Worm (Caenorhabditis elegans) whole organism, L2 larva: ENCODE measurements around the gene srx-5.

ENCODE experiments used
- C34F6.9 ChIP-seq: fragments of 150-350 bp; optimal IDR thresholded peaks from 2 replicates; lab custom pipeline; 2014; ENCODE audit warnings: missing biosample characterization, missing genetic modification characterization
- R02D3.7 ChIP-seq: fragments of 150-350 bp; optimal IDR thresholded peaks from 2 replicates; lab custom pipeline; 2014; ENCODE audit warnings: missing biosample characterization, missing genetic modification characterization
- alr-1 ChIP-seq: fragments of 150-350 bp; optimal IDR thresholded peaks from 2 replicates; lab custom pipeline; 2014; ENCODE audit warnings: missing biosample characterization, missing genetic modification characterization
- aly-2 ChIP-seq: fragments of 150-350 bp; optimal IDR thresholded peaks from 2 replicates; lab custom pipeline; 2014; ENCODE audit warnings: missing biosample characterization, missing genetic modification characterization
- blmp-1 ChIP-seq: sonication (generic microtip); optimal IDR thresholded peaks from 2 replicates; lab custom pipeline; 2017; ENCODE audit warnings: missing genetic modification characterization, mild to moderate bottlenecking, missing compliant biosample characterization, antibody characterized with exemption, moderate library complexity; ENCODE audit not compliant: insufficient read depth
- ceh-16 ChIP-seq: fragments of 150-350 bp; optimal IDR thresholded peaks from 2 replicates; lab custom pipeline; 2014; ENCODE audit warnings: missing biosample characterization, missing genetic modification characterization
- dmd-4 ChIP-seq: sonication (generic microtip); optimal IDR thresholded peaks from 2 replicates; lab custom pipeline; 2017; ENCODE audit warnings: missing biosample characterization, missing genetic modification characterization
- elt-1 ChIP-seq: fragments of 150-350 bp; optimal IDR thresholded peaks from 2 replicates; lab custom pipeline; 2014; ENCODE audit warnings: missing biosample characterization, missing genetic modification characterization
- elt-3 ChIP-seq: sonication (generic microtip); optimal IDR thresholded peaks from 2 replicates; lab custom pipeline; 2017; ENCODE audit warnings: missing biosample characterization, missing genetic modification characterization
- gmeb-1 ChIP-seq: fragments of 150-350 bp; optimal IDR thresholded peaks from 2 replicates; lab custom pipeline; 2014; ENCODE audit warnings: missing biosample characterization, missing genetic modification characterization
- lsy-2 ChIP-seq, 2 experiments: fragments of 150-350 bp in 1 of 2; sonication (generic microtip) in 1 of 2; optimal IDR thresholded peaks; 2 replicates each; lab custom pipeline; 2014 to 2017; ENCODE audit warnings: missing biosample characterization in 2 of 2, missing genetic modification characterization in 2 of 2
- mab-5 ChIP-seq: fragments of 150-350 bp; optimal IDR thresholded peaks from 2 replicates; lab custom pipeline; 2014; ENCODE audit warnings: missing biosample characterization, missing genetic modification characterization
- mbf-1 ChIP-seq: sonication (generic microtip); optimal IDR thresholded peaks from 2 replicates; lab custom pipeline; 2017; ENCODE audit warnings: missing biosample characterization, missing genetic modification characterization
- mdl-1 ChIP-seq, 2 experiments: fragments of 150-350 bp in 1 of 2; sonication (generic microtip) in 1 of 2; optimal IDR thresholded peaks; 2 replicates each; lab custom pipeline; 2017; ENCODE audit warnings: missing biosample characterization in 2 of 2, missing genetic modification characterization in 2 of 2
- nhr-12 ChIP-seq: fragments of 150-350 bp; optimal IDR thresholded peaks from 2 replicates; lab custom pipeline; 2014; ENCODE audit warnings: missing biosample characterization, missing genetic modification characterization
- nhr-129 ChIP-seq: fragments of 150-350 bp; optimal IDR thresholded peaks from 2 replicates; lab custom pipeline; 2014; ENCODE audit warnings: missing biosample characterization, missing genetic modification characterization
- nhr-237 ChIP-seq: fragments of 150-350 bp; optimal IDR thresholded peaks from 2 replicates; lab custom pipeline; 2014; ENCODE audit warnings: missing biosample characterization, missing genetic modification characterization
- nhr-25 ChIP-seq: fragments of 150-350 bp; sonication (generic microtip); optimal IDR thresholded peaks from 3 replicates; lab custom pipeline; 2014; ENCODE audit warnings: missing biosample characterization, missing genetic modification characterization
- snpc-4 ChIP-seq: fragments of 150-350 bp; optimal IDR thresholded peaks from 2 replicates; lab custom pipeline; 2014; ENCODE audit warnings: missing biosample characterization, missing genetic modification characterization
- unc-39 ChIP-seq: fragments of 150-350 bp; optimal IDR thresholded peaks from 2 replicates; lab custom pipeline; 2014; ENCODE audit warnings: missing biosample characterization, missing genetic modification characterization
- zag-1 ChIP-seq: fragments of 150-350 bp; optimal IDR thresholded peaks from 2 replicates; lab custom pipeline; 2014; ENCODE audit warnings: missing biosample characterization, missing genetic modification characterization
- ztf-11 ChIP-seq: sonication (generic microtip); optimal IDR thresholded peaks from 2 replicates; lab custom pipeline; 2017; ENCODE audit warnings: missing biosample characterization, missing genetic modification characterization

Gene srx-5

DNA sequence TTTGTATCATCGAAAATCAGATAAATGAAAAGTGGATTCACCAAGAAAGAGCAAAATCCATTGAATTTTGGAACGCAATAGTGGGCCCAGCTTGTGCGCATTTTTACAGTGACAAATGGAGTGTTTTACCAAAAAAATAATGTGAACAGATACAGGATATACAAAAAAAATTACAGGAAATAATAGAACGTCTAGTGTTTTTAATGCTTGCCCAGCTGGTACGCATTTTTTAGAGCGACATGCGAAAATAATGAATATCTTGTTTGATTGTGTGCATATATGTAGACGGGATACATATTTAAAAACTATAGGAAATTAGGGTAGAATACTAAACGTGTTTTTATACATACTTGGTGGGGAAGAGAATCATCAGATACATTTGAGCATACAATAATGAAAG, 36.3 kb downstream of the srx-5 start, which contains the start of gene srj-25:
Gene srj-25, minus strand, starts transcription at position 101 of the 400 bp plus-strand sequence.
- TF ChIP-seq lsy-2 (tag; optimal IDR thresholded peaks at IDR 0.05; lab: Kevin White, UChicago), result no peak
- TF ChIP-seq elt-3, result no peak
- TF ChIP-seq C34F6.9, result no peak
- no peak for TF ChIP-seq mdl-1 (tag; optimal IDR thresholded peaks at IDR 0.05; lab: Kevin White, UChicago)
- TF ChIP-seq mbf-1 (tag; lab: Kevin White, UChicago), result no peak
- TF ChIP-seq R02D3.7 (tag; lab: Kevin White, UChicago), result no peak
- TF ChIP-seq zag-1 (tag; lab: Kevin White, UChicago), result no peak
- no peak for TF ChIP-seq aly-2 (tag; lab: Kevin White, UChicago)
- TF ChIP-seq dmd-4 (tag; lab: Kevin White, UChicago), result no peak
- TF ChIP-seq mab-5 (tag; lab: Kevin White, UChicago), result no peak
- TF ChIP-seq nhr-129 (tag; lab: Kevin White, UChicago), result no peak

ce11 chrV:738770-739169, 38.9 kb downstream of the srx-5 start, which contains the start of gene srj-24:
srj-24 (minus strand) TSS chrV:738870.
- no peak for TF ChIP-seq alr-1 (tag; lab: Kevin White, UChicago)

DNA sequence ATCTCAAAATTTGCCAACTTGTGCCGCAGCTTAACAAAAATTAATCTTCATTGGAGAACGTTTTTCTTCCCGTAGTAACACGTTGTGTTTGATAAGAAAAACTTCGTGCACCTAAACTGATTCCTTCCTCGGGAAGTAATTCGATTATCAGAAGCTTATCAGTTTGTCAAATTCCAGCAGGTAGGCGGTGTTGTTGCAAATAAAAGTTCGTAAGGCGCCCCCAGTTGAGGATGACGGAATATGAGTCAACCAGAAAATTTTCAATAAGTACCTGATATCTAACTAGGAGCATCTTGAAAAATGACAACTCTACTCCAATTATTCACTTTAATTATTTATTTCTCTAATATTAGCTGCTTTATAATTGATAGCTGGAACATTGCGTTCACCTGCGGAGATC, 41.9 kb downstream of the srx-5 start, which contains the start of gene C05E4.7:
Gene C05E4.7, plus strand, starts transcription at position 301 of the 400 bp plus-strand sequence.
- no peak for TF ChIP-seq nhr-25 (tag; lab: Kevin White, UChicago)
- TF ChIP-seq mbf-1 (tag; lab: Kevin White, UChicago), result no peak
- no peak for TF ChIP-seq aly-2 (tag; lab: Kevin White, UChicago)
- TF ChIP-seq ceh-16 (tag; lab: Kevin White, UChicago), result no peak

DNA sequence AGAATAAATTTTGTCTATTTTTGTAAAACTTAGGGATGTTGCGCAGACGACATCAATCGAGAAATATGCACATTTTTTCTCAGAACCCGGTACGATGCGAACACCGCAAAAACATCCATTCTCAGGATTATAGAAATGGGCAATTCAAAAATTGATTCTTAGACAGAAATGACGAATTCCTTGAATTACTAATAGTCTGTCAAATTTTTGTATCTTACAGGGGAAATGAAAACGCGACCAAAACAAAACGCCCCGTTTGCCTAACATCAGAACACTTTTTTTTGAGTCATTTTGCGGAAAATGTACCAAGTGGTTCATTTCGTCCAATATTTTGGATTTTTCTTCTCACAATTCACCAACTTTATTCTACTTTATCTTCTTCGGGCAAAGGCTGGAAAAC, 43.5 kb downstream of the srx-5 start, which contains the start of gene str-134:
Gene str-134, plus strand, starts transcription at position 301 of the 400 bp plus-strand sequence.
- TF ChIP-seq mdl-1 (tag; optimal IDR thresholded peaks at IDR 0.05; lab: Kevin White, UChicago) (no peak), nhr-25 (tag; lab: Kevin White, UChicago) (no peak), zag-1 (tag; lab: Kevin White, UChicago) (no peak), snpc-4 (tag; lab: Kevin White, UChicago) (no peak), ztf-11 (tag; lab: Kevin White, UChicago) (no peak), nhr-129 (tag; lab: Kevin White, UChicago) (no peak), nhr-237 (tag; lab: Kevin White, UChicago) (no peak), elt-1 (tag; lab: Kevin White, UChicago) (no peak), ceh-16 (tag; lab: Kevin White, UChicago) (no peak), mbf-1 (tag; lab: Kevin White, UChicago) (no peak), blmp-1 (no peak), C34F6.9 (no peak), nhr-12 (tag; lab: Kevin White, UChicago) (no peak), lsy-2 (tag; optimal IDR thresholded peaks at IDR 0.05; lab: Kevin White, UChicago) (no peak)

DNA sequence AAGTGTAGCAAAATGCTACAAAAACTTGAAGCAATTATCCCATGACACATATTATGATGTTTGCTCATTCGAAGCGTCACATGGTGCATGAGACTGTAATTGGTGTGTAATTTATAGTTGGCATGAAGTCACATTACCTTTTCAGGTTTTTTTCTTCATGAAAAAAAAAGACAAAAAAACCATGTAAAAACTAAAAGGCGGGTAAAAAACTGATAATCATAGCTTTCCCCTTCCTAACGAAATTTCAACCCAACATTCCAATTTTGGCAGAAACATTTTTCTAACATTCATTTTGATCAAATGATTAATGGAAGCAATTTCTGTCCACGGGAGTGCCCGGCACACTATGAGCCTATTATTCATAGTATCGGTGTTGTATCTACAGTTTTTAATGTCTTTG, 48.2 kb downstream of the srx-5 start, which contains the start of gene sri-4:
Gene sri-4, plus strand, starts transcription at position 301 of the 400 bp plus-strand sequence.
- TF ChIP-seq unc-39 (tag; lab: Kevin White, UChicago), result no peak
- no peak for TF ChIP-seq gmeb-1 (tag; lab: Kevin White, UChicago)
- TF ChIP-seq, all 48 proteins: peak for 0
